Worm (Caenorhabditis elegans): ENCODE data around the gene F46G10.1.

DNA sequence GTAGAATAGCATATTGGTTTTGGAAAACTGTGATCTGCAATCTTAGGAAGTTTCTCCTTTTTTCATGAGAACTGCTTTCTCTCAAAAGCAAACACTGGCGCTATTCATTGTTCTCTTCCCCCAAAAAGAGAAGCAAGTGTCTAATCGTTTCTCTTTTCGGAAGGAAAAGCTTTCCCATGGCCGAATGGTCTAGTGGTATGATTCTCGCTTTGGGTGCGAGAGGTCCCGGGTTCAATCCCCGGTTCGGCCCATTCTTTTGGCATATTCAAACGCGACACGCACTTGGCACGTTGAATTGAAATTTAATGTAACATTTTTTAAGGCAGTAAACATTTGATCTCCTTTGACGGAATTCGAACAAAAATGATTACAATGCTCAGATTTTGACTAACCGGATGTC, 3.7 kb downstream of the F46G10.1 start:
- TF ChIP-seq med-1 (GFP tag; optimal IDR thresholded peaks at IDR 0.05; ENCODE audit: insufficient read depth) = no peak
- no peak for TF ChIP-seq ztf-23 (GFP tag; IDR thresholded peaks at IDR 0.05)
- TF ChIP-seq ztf-29 (GFP tag; IDR thresholded peaks at IDR 0.05) = no peak
- TF ChIP-seq klf-2 (GFP tag; conservative IDR thresholded peaks at IDR 0.05) = no peak
- TF ChIP-seq ref-1 (GFP tag; conservative IDR thresholded peaks at IDR 0.05) = no peak
- TF ChIP-seq T22C8.4 (GFP tag; IDR thresholded peaks at IDR 0.05) = no peak
- no peak for TF ChIP-seq tab-1 (GFP tag; IDR thresholded peaks at IDR 0.05)
